Fruit fly (Drosophila melanogaster) whole organism, embryonic: Measurements from ENCODE around the gene CG3184.
A peak's percentile ranks its signal among the peaks of the same experiment; 100 is the strongest.

Experiments
- ATbp ChIP-seq: fragments of 200-800 bp; sonication (Bioruptor generic); optimal IDR thresholded peaks from 2 replicates; lab custom pipeline; 2017; ENCODE audit warnings: missing biosample characterization, mild to moderate bottlenecking, missing genetic modification characterization, missing genetic modification reagents
- CG10462 ChIP-seq: fragments of 200-800 bp; sonication (Bioruptor generic); optimal IDR thresholded peaks from 2 replicates; lab custom pipeline; 2016; ENCODE audit warnings: missing biosample characterization, missing genetic modification characterization
- CG10654 ChIP-seq: fragments of 200-800 bp; sonication (Bioruptor generic); optimal IDR thresholded peaks from 2 replicates; lab custom pipeline; 2016; ENCODE audit warnings: missing biosample characterization, missing genetic modification characterization
- CG10979 ChIP-seq: fragments of 200-800 bp; sonication (Bioruptor generic); optimal IDR thresholded peaks from 2 replicates; lab custom pipeline; 2018; ENCODE audit warnings: missing biosample characterization, mild to moderate bottlenecking, missing genetic modification characterization, moderate library complexity
- CG11093 ChIP-seq: fragments of 200-800 bp; sonication (Bioruptor generic); IDR thresholded peaks from 3 replicates; pipeline ENCODE4 v1.3.6; 2022; ENCODE audit warnings: missing biosample characterization, missing genetic modification characterization
- CG11696 ChIP-seq: fragments of 200-800 bp; sonication (Bioruptor generic); IDR thresholded peaks from 2 replicates; pipeline ENCODE4 v1.3.6; 2022; ENCODE audit warnings: missing biosample characterization, missing genetic modification characterization
- CG11723 ChIP-seq: fragments of 200-800 bp; sonication (Bioruptor generic); optimal IDR thresholded peaks from 2 replicates; lab custom pipeline; 2017; ENCODE audit warnings: missing biosample characterization, mild to moderate bottlenecking, missing genetic modification characterization
- CG12219 ChIP-seq: fragments of 200-800 bp; sonication (Bioruptor generic); optimal IDR thresholded peaks from 3 replicates; lab custom pipeline; 2018; ENCODE audit warnings: missing biosample characterization, mild to moderate bottlenecking, missing genetic modification characterization
- CG13296 ChIP-seq: fragments of 200-800 bp; sonication (Bioruptor generic); optimal IDR thresholded peaks from 3 replicates; lab custom pipeline; 2018; ENCODE audit warnings: missing biosample characterization, mild to moderate bottlenecking, missing genetic modification characterization
- CG15514 ChIP-seq: fragments of 200-800 bp; sonication (Bioruptor generic); optimal IDR thresholded peaks from 3 replicates; lab custom pipeline; 2017; ENCODE audit warnings: missing biosample characterization, missing genetic modification characterization, mild to moderate bottlenecking, moderate library complexity, missing genetic modification reagents
- CG15601 ChIP-seq: fragments of 200-800 bp; sonication (Bioruptor generic); optimal IDR thresholded peaks from 3 replicates; lab custom pipeline; 2019; ENCODE audit warnings: missing biosample characterization, mild to moderate bottlenecking, missing genetic modification characterization, moderate library complexity
- CG1602 ChIP-seq: fragments of 200-800 bp; sonication (Bioruptor generic); optimal IDR thresholded peaks from 3 replicates; lab custom pipeline; 2016; ENCODE audit warnings: missing biosample characterization, missing genetic modification characterization
- CG17361 ChIP-seq: fragments of 200-800 bp; sonication (Bioruptor generic); IDR thresholded peaks from 3 replicates; pipeline ENCODE4 v1.3.6; 2022; ENCODE audit warnings: missing biosample characterization, missing genetic modification characterization
- CG17912 ChIP-seq: fragments of 200-800 bp; sonication (Bioruptor generic); optimal IDR thresholded peaks from 2 replicates; lab custom pipeline; 2018; ENCODE audit warnings: missing biosample characterization, mild to moderate bottlenecking, missing genetic modification characterization
- CG18262 ChIP-seq: fragments of 200-800 bp; optimal IDR thresholded peaks from 3 replicates; lab custom pipeline; 2019; ENCODE audit warnings: missing biosample characterization, mild to moderate bottlenecking, missing genetic modification characterization, moderate library complexity
- CG18599 ChIP-seq: fragments of 200-800 bp; sonication (Bioruptor generic); optimal IDR thresholded peaks from 3 replicates; lab custom pipeline; 2017; ENCODE audit warnings: missing biosample characterization, missing genetic modification characterization, mild to moderate bottlenecking, moderate library complexity, missing genetic modification reagents
- CG30020 ChIP-seq: fragments of 200-800 bp; optimal IDR thresholded peaks from 2 replicates; lab custom pipeline; 2019; ENCODE audit warnings: missing biosample characterization, mild to moderate bottlenecking, missing genetic modification characterization, moderate library complexity
- CG31441 ChIP-seq: fragments of 200-800 bp; sonication (Bioruptor generic); IDR thresholded peaks from 2 replicates; pipeline ENCODE4 v1.3.6; 2022; ENCODE audit warnings: missing biosample characterization, missing genetic modification characterization
- CG32532 ChIP-seq: fragments of 200-800 bp; sonication (Bioruptor generic); IDR thresholded peaks from 2 replicates; pipeline ENCODE4 v1.3.6; 2022; ENCODE audit warnings: missing biosample characterization, missing genetic modification characterization
- CG43689 ChIP-seq: fragments of 200-800 bp; sonication (Bioruptor generic); IDR thresholded peaks from 2 replicates; pipeline ENCODE4 v1.3.6; 2022; ENCODE audit warnings: missing biosample characterization, missing genetic modification characterization
- CG4424 ChIP-seq: fragments of 200-800 bp; sonication (Bioruptor generic); optimal IDR thresholded peaks from 3 replicates; lab custom pipeline; 2016; ENCODE audit warnings: missing biosample characterization, missing genetic modification characterization
- CG4617 ChIP-seq: fragments of 200-800 bp; sonication (Bioruptor generic); optimal IDR thresholded peaks from 3 replicates; lab custom pipeline; 2016; ENCODE audit warnings: missing biosample characterization, missing genetic modification characterization, borderline replicate concordance
- CG5245 ChIP-seq: fragments of 200-800 bp; sonication (Bioruptor generic); optimal IDR thresholded peaks from 3 replicates; lab custom pipeline; 2016; ENCODE audit warnings: missing biosample characterization, missing genetic modification characterization
- CG7372 ChIP-seq: fragments of 200-800 bp; sonication (Bioruptor generic); IDR thresholded peaks from 2 replicates; pipeline ENCODE4 v1.3.6; 2022; ENCODE audit warnings: missing biosample characterization, missing genetic modification characterization
- CG8089 ChIP-seq: fragments of 200-800 bp; sonication (Bioruptor generic); optimal IDR thresholded peaks from 3 replicates; lab custom pipeline; 2016; ENCODE audit warnings: missing biosample characterization, missing genetic modification characterization
- CG9797 ChIP-seq: fragments of 200-800 bp; sonication (Bioruptor generic); optimal IDR thresholded peaks from 3 replicates; lab custom pipeline; 2018; ENCODE audit warnings: missing biosample characterization, mild to moderate bottlenecking, missing genetic modification characterization
- CHES-1-like ChIP-seq: fragments of 200-800 bp; sonication (Bioruptor generic); optimal IDR thresholded peaks from 2 replicates; lab custom pipeline; 2016; ENCODE audit warnings: missing biosample characterization, missing genetic modification characterization
- Dip3 ChIP-seq: fragments of 200-800 bp; sonication (Bioruptor generic); optimal IDR thresholded peaks from 3 replicates; lab custom pipeline; 2016; ENCODE audit warnings: missing biosample characterization, missing genetic modification characterization
- GATAe ChIP-seq: fragments of 200-800 bp; sonication (Bioruptor generic); conservative IDR thresholded peaks from 2 replicates; pipeline ENCODE4 v1.3.6; 2022; ENCODE audit warnings: missing biosample characterization, missing genetic modification characterization
- Hsf ChIP-seq: fragments of 200-800 bp; sonication (Bioruptor generic); optimal IDR thresholded peaks from 3 replicates; lab custom pipeline; 2016; ENCODE audit warnings: missing biosample characterization, missing genetic modification characterization
- Mes4 ChIP-seq: fragments of 200-800 bp; sonication (Bioruptor generic); optimal IDR thresholded peaks from 2 replicates; lab custom pipeline; 2016; ENCODE audit warnings: missing biosample characterization, missing genetic modification characterization
- Optix ChIP-seq: fragments of 200-800 bp; sonication (Bioruptor generic); IDR thresholded peaks from 3 replicates; pipeline ENCODE4 v1.3.6; 2022; ENCODE audit warnings: missing biosample characterization, missing genetic modification characterization
- Sin3A ChIP-seq: fragments of >200 bp; optimal IDR thresholded peaks from 2 replicates; lab custom pipeline; 2018
- ac ChIP-seq: fragments of 200-800 bp; sonication (Bioruptor generic); optimal IDR thresholded peaks from 3 replicates; lab custom pipeline; 2017; ENCODE audit warnings: missing biosample characterization, mild to moderate bottlenecking, missing genetic modification characterization
- bowl ChIP-seq: fragments of 200-800 bp; sonication (Bioruptor generic); IDR thresholded peaks from 2 replicates; pipeline ENCODE4 v1.3.6; 2022; ENCODE audit warnings: missing biosample characterization, missing genetic modification characterization
- chinmo ChIP-seq: fragments of 200-800 bp; sonication (Bioruptor generic); IDR thresholded peaks from 4 replicates; pipeline ENCODE4 v1.3.6; 2022; ENCODE audit warnings: missing biosample characterization, missing genetic modification characterization; ENCODE audit not compliant: partially characterized antibody
- chn ChIP-seq: fragments of 200-800 bp; sonication (Bioruptor generic); optimal IDR thresholded peaks from 2 replicates; lab custom pipeline; 2016; ENCODE audit warnings: missing biosample characterization, missing genetic modification characterization
- crp ChIP-seq, 2 experiments: fragments of 200-800 bp; sonication (Bioruptor generic); optimal IDR thresholded peaks; 2 replicates in 1 of 2; 3 replicates in 1 of 2; lab custom pipeline; 2017; ENCODE audit warnings: missing biosample characterization in 2 of 2, missing genetic modification characterization in 2 of 2, mild to moderate bottlenecking in 1 of 2, moderate library complexity in 1 of 2
- dmrt11E ChIP-seq: fragments of 200-800 bp; sonication (Bioruptor generic); optimal IDR thresholded peaks from 3 replicates; lab custom pipeline; 2018; ENCODE audit warnings: missing biosample characterization, mild to moderate bottlenecking, missing genetic modification characterization, moderate library complexity
- gsb-n ChIP-seq: fragments of 200-800 bp; sonication (Bioruptor generic); optimal IDR thresholded peaks from 3 replicates; lab custom pipeline; 2018; ENCODE audit warnings: missing biosample characterization, mild to moderate bottlenecking, missing genetic modification characterization
- h ChIP-seq: fragments of >200 bp; optimal IDR thresholded peaks from 2 replicates; lab custom pipeline; 2017
- lmd ChIP-seq: fragments of 200-800 bp; sonication (Bioruptor generic); IDR thresholded peaks from 2 replicates; pipeline ENCODE4 v1.3.6; 2022; ENCODE audit warnings: missing biosample characterization, missing genetic modification characterization
- odd ChIP-seq: fragments of 200-800 bp; sonication (Bioruptor generic); optimal IDR thresholded peaks from 2 replicates; lab custom pipeline; 2017; ENCODE audit warnings: missing biosample characterization, mild to moderate bottlenecking, missing genetic modification characterization
- org-1 ChIP-seq: fragments of 200-800 bp; sonication (Bioruptor generic); optimal IDR thresholded peaks from 2 replicates; lab custom pipeline; 2017; ENCODE audit warnings: missing biosample characterization, missing genetic modification characterization
- pnt ChIP-seq: fragments of 200-800 bp; sonication (Bioruptor generic); optimal IDR thresholded peaks from 3 replicates; lab custom pipeline; 2016; ENCODE audit warnings: missing biosample characterization, missing genetic modification characterization
- psq ChIP-seq: fragments of 200-800 bp; sonication (Bioruptor generic); optimal IDR thresholded peaks from 2 replicates; lab custom pipeline; 2017; ENCODE audit warnings: missing biosample characterization, missing genetic modification characterization
- sc ChIP-seq, 3 experiments: fragments of >200 bp in 2 of 3; fragments of 200-800 bp in 1 of 3; sonication (Bioruptor generic) in 1 of 3; optimal IDR thresholded peaks; 2 replicates in 2 of 3; 3 replicates in 1 of 3; lab custom pipeline; 2017; ENCODE audit warnings: mild to moderate bottlenecking in 1 of 3, missing biosample characterization in 1 of 3, missing genetic modification characterization in 1 of 3, missing genetic modification reagents in 1 of 3
- sens ChIP-seq: fragments of 200-800 bp; sonication (Bioruptor generic); peaks from one replicate; lab custom pipeline; 2016; ENCODE audit warnings: missing biosample characterization, missing genetic modification characterization
- tin ChIP-seq: fragments of 200-800 bp; sonication (Bioruptor generic); optimal IDR thresholded peaks from 3 replicates; lab custom pipeline; 2016; ENCODE audit warnings: missing biosample characterization, missing genetic modification characterization
- twi ChIP-seq: fragments of 200-800 bp; optimal IDR thresholded peaks from 2 replicates; lab custom pipeline; 2019; ENCODE audit warnings: missing biosample characterization, mild to moderate bottlenecking, missing genetic modification characterization, moderate library complexity
- wor ChIP-seq: fragments of 200-800 bp; sonication (Bioruptor generic); IDR thresholded peaks from 2 replicates; pipeline ENCODE4 v1.3.6; 2022; ENCODE audit warnings: missing biosample characterization, missing genetic modification characterization

The CG3184 gene

dm6 chrX:6702028-6702433, 13.5 kb upstream of the CG3184 start (continued):
- TF ChIP-seq bowl (GFP tag; lab: Robert Waterston, UW) = peak; percentile 29; the same call in 1 of the 2 replicates
- no peak for TF ChIP-seq chinmo
- no peak for TF ChIP-seq GATAe
- TF ChIP-seq CG18599 = peak; percentile 46
- TF ChIP-seq CG9797 (GFP tag; lab: Kevin White, UChicago) = no peak
- TF ChIP-seq lmd = peak; percentile 63
- peak; percentile 77 for TF ChIP-seq CG10979 (tag; lab: Kevin White, UChicago)
- peak; percentile 6 for TF ChIP-seq CG30020 (tag; lab: Kevin White, UChicago)
- no peak for TF ChIP-seq ac (GFP tag; lab: Kevin White, UChicago)
- TF ChIP-seq sens (GFP tag; lab: Kevin White, UChicago) = peak; percentile 95
- peak; percentile 60; the same call in 1 of the 3 replicates for TF ChIP-seq Optix (GFP tag; lab: Robert Waterston, UW)
- TF ChIP-seq Sin3A (lab: Kevin White, UChicago) = no peak
- peak; percentile 68 for TF ChIP-seq CG31441 (GFP tag; lab: Robert Waterston, UW)
- peak; percentile 56 for TF ChIP-seq chn (GFP tag; lab: Kevin White, UChicago)
- peak; percentile 23 for TF ChIP-seq pnt (GFP tag; lab: Kevin White, UChicago)
- peak; percentile 31; the same call in 1 of the 2 replicates for TF ChIP-seq CG7372 (GFP tag; lab: Robert Waterston, UW)
- TF ChIP-seq twi (tag; lab: Kevin White, UChicago) = peak; percentile 49
- peak; percentile 77 for TF ChIP-seq CG18262
- peak; percentile 38 for TF ChIP-seq CG11723 (GFP tag; lab: Kevin White, UChicago)
- peak; percentile 75 for TF ChIP-seq CG15601 (tag; lab: Kevin White, UChicago)
- no peak for TF ChIP-seq sc (optimal IDR thresholded peaks at IDR 0.05; lab: Kevin White, UChicago)
- TF ChIP-seq sc (GFP tag; optimal IDR thresholded peaks at IDR 0.05; lab: Kevin White, UChicago) = peak; percentile 66
- peak; percentile 47 for TF ChIP-seq CG10654 (GFP tag; lab: Kevin White, UChicago)
- TF ChIP-seq CG12219 (GFP tag; lab: Kevin White, UChicago) = peak; percentile 66
- TF ChIP-seq Hsf (GFP tag; lab: Kevin White, UChicago) = peak; percentile 54
- TF ChIP-seq psq (GFP tag; lab: Kevin White, UChicago) = no peak
- TF ChIP-seq Mes4 (GFP tag; lab: Kevin White, UChicago) = peak; percentile 58
- peak; percentile 86 for TF ChIP-seq CG11696 (GFP tag; lab: Robert Waterston, UW)
- TF ChIP-seq CG4424 (GFP tag; lab: Kevin White, UChicago) = peak; percentile 72
- peak; percentile 60; the same call in 1 of the 3 replicates for TF ChIP-seq CG11093
- peak; percentile 28 for TF ChIP-seq odd (GFP tag; lab: Kevin White, UChicago)
- peak; percentile 82 for TF ChIP-seq CG17361
- peak in 1 of 2 experiments; percentile 19 for TF ChIP-seq crp (GFP tag; optimal IDR thresholded peaks at IDR 0.05; lab: Kevin White, UChicago)
- TF ChIP-seq CG10462 (GFP tag; lab: Kevin White, UChicago) = peak; percentile 36
- no peak for TF ChIP-seq CG4617
- peak; percentile 68 for TF ChIP-seq gsb-n (tag; lab: Kevin White, UChicago)
- TF ChIP-seq ATbp (GFP tag; lab: Kevin White, UChicago) = peak; percentile 78
- peak; percentile 2 for TF ChIP-seq CG17912 (GFP tag; lab: Kevin White, UChicago)
- TF ChIP-seq CG32532 (GFP tag; lab: Robert Waterston, UW) = peak; percentile 39; the same call in 1 of the 2 replicates
- 0 out of 2 replicates have a peak, but pooled peaks have one; percentile 15 for TF ChIP-seq CG43689 (GFP tag; lab: Robert Waterston, UW)
- TF ChIP-seq h (lab: Kevin White, UChicago) = no peak
- TF ChIP-seq CG13296 (GFP tag; lab: Kevin White, UChicago) = peak; percentile 17
- peak; percentile 17 for TF ChIP-seq CG15514 (GFP tag; lab: Kevin White, UChicago)
- TF ChIP-seq Dip3 (GFP tag; lab: Kevin White, UChicago) = no peak
- TF ChIP-seq tin = peak; percentile 30
- peak; percentile 16 for TF ChIP-seq CHES-1-like (GFP tag; lab: Kevin White, UChicago)
- peak; percentile 11 for TF ChIP-seq CG5245 (GFP tag; lab: Kevin White, UChicago)
- TF ChIP-seq org-1 (GFP tag; lab: Kevin White, UChicago) = peak; percentile 54
- TF ChIP-seq wor (GFP tag; lab: Robert Waterston, UW) = peak; percentile 59
- peak; percentile 48 for TF ChIP-seq CG1602 (GFP tag; lab: Kevin White, UChicago)
- peak; percentile 76 for TF ChIP-seq dmrt11E (tag; lab: Kevin White, UChicago)
- peak; percentile 6 for TF ChIP-seq CG8089
